ENCODE assay signal across 1 fruit fly cellular context in genomic region chr2L:4359156-4359555, dm6.
TF ChIP-seq lines count a peak whose summit lies in the region.

No protein-coding gene starts in this region.

TF ChIP-seq in whole organism, prepupa, 60 proteins besides CTCF, POLR2A, EP300 and RAD21 (continued from another document):
- TF ChIP-seq Eip75B (GFP tag; optimal IDR thresholded peaks at IDR 0.05; lab: Kevin White, UChicago) (peak; percentile 29), CG16779 (tag; optimal IDR thresholded peaks at IDR 0.05; lab: Kevin White, UChicago) (peak; percentile 24), Eip93F (GFP tag; optimal IDR thresholded peaks at IDR 0.05; lab: Kevin White, UChicago) (no peak), Hr38 (GFP tag; optimal IDR thresholded peaks at IDR 0.05; lab: Kevin White, UChicago) (no peak), spab (GFP tag; optimal IDR thresholded peaks at IDR 0.05; lab: Kevin White, UChicago) (no peak), vri (GFP tag; optimal IDR thresholded peaks at IDR 0.05; lab: Kevin White, UChicago) (no peak), CG6276 (GFP tag; optimal IDR thresholded peaks at IDR 0.05; lab: Kevin White, UChicago) (peak; percentile 51), OdsH (GFP tag; optimal IDR thresholded peaks at IDR 0.05; lab: Kevin White, UChicago) (no peak), CG1621 (tag; optimal IDR thresholded peaks at IDR 0.05; lab: Kevin White, UChicago) (no peak), fd59A (GFP tag; optimal IDR thresholded peaks at IDR 0.05; lab: Kevin White, UChicago) (no peak), achi (GFP tag; optimal IDR thresholded peaks at IDR 0.05; lab: Kevin White, UChicago) (peak; percentile 29), Hr39 (GFP tag; optimal IDR thresholded peaks at IDR 0.05; lab: Kevin White, UChicago) (no peak), Hr4 (GFP tag; optimal IDR thresholded peaks at IDR 0.05; lab: Kevin White, UChicago) (peak; percentile 32), Sox102F (GFP tag; optimal IDR thresholded peaks at IDR 0.05; lab: Kevin White, UChicago) (no peak), ss (GFP tag; optimal IDR thresholded peaks at IDR 0.05; lab: Kevin White, UChicago) (no peak), CG8119 (GFP tag; IDR thresholded peaks at IDR 0.05; lab: Robert Waterston, UW) (peak; percentile 76)
TF ChIP-seq in whole organism, prepupa: peak in this region for 17.
